Fruit fly (Drosophila melanogaster) whole organism, pupa: Measurements from ENCODE around the gene Ndfip.

ENCODE experiments used
- CG10348 ChIP-seq: fragments of 200-800 bp; sonication (Bioruptor generic); IDR thresholded peaks from 2 replicates; pipeline ENCODE4 v1.3.6; 2022; ENCODE audit warnings: missing biosample characterization, missing genetic modification characterization
- CG12605 ChIP-seq: fragments of 200-800 bp; sonication (Bioruptor generic); IDR thresholded peaks from 2 replicates; pipeline ENCODE4 v1.3.6; 2022; ENCODE audit warnings: missing biosample characterization, missing genetic modification characterization
- CG13204 ChIP-seq: fragments of 200-800 bp; sonication (Bioruptor generic); optimal IDR thresholded peaks from 2 replicates; lab custom pipeline; 2018; ENCODE audit warnings: missing biosample characterization, mild to moderate bottlenecking, missing genetic modification characterization, moderate library complexity
- CG14655 ChIP-seq: fragments of 200-800 bp; sonication (Bioruptor generic); optimal IDR thresholded peaks from 3 replicates; lab custom pipeline; 2017; ENCODE audit warnings: mild to moderate bottlenecking, missing biosample characterization, missing genetic modification reagents, missing genetic modification characterization
- CG15710 ChIP-seq: fragments of 200-800 bp; sonication (Bioruptor generic); optimal IDR thresholded peaks from 2 replicates; lab custom pipeline; 2018; ENCODE audit warnings: missing biosample characterization, mild to moderate bottlenecking, missing genetic modification characterization, moderate library complexity
- CG17806 ChIP-seq: fragments of 200-800 bp; sonication (Bioruptor generic); optimal IDR thresholded peaks from 2 replicates; lab custom pipeline; 2018; ENCODE audit warnings: missing biosample characterization, mild to moderate bottlenecking, missing genetic modification characterization, moderate library complexity
- CG32121 ChIP-seq: fragments of 200-800 bp; sonication (Bioruptor generic); IDR thresholded peaks from 2 replicates; pipeline ENCODE4 v1.3.6; 2022; ENCODE audit warnings: missing biosample characterization, missing genetic modification characterization
- CG34367 ChIP-seq: fragments of 200-800 bp; sonication (Bioruptor generic); optimal IDR thresholded peaks from 2 replicates; lab custom pipeline; 2018; ENCODE audit warnings: missing biosample characterization, mild to moderate bottlenecking, missing genetic modification characterization
- CG4496 ChIP-seq: fragments of 200-800 bp; sonication (Bioruptor generic); IDR thresholded peaks from 3 replicates; pipeline ENCODE4 v1.3.6; 2022; ENCODE audit warnings: missing biosample characterization, missing genetic modification characterization
- CG8159 ChIP-seq: fragments of 200-800 bp; sonication (Bioruptor generic); optimal IDR thresholded peaks from 3 replicates; lab custom pipeline; 2018; ENCODE audit warnings: missing biosample characterization, mild to moderate bottlenecking, missing genetic modification characterization, moderate library complexity
- CG8301 ChIP-seq: fragments of 200-800 bp; sonication (Bioruptor generic); optimal IDR thresholded peaks from 2 replicates; lab custom pipeline; 2018; ENCODE audit warnings: missing biosample characterization, mild to moderate bottlenecking, missing genetic modification characterization
- CG9948 ChIP-seq: fragments of 200-800 bp; sonication (Bioruptor generic); optimal IDR thresholded peaks from 2 replicates; lab custom pipeline; 2018; ENCODE audit warnings: missing biosample characterization, mild to moderate bottlenecking, missing genetic modification characterization, moderate library complexity
- D1 ChIP-seq: fragments of 200-800 bp; sonication (Bioruptor generic); optimal IDR thresholded peaks from 2 replicates; lab custom pipeline; 2018; ENCODE audit warnings: missing biosample characterization, mild to moderate bottlenecking, missing genetic modification characterization, moderate library complexity
- EcR ChIP-seq: fragments of 200-800 bp; sonication (Bioruptor generic); optimal IDR thresholded peaks from 3 replicates; lab custom pipeline; 2019; ENCODE audit warnings: missing biosample characterization, missing genetic modification characterization, mild to moderate bottlenecking, moderate library complexity, missing genetic modification reagents
- Ets98B ChIP-seq: fragments of 200-800 bp; sonication (Bioruptor generic); IDR thresholded peaks from 2 replicates; pipeline ENCODE4 v1.3.6; 2022; ENCODE audit warnings: missing biosample characterization, missing genetic modification characterization
- Pif1A ChIP-seq: fragments of 200-800 bp; sonication (Bioruptor generic); optimal IDR thresholded peaks from 3 replicates; lab custom pipeline; 2016; ENCODE audit warnings: missing biosample characterization, missing genetic modification characterization
- Pif1B ChIP-seq: fragments of 200-800 bp; sonication (Bioruptor generic); optimal IDR thresholded peaks from 3 replicates; lab custom pipeline; 2016; ENCODE audit warnings: missing biosample characterization, missing genetic modification characterization
- Snoo ChIP-seq: fragments of 200-800 bp; sonication (Bioruptor generic); optimal IDR thresholded peaks from 3 replicates; lab custom pipeline; 2017; ENCODE audit warnings: missing biosample characterization, mild to moderate bottlenecking, missing genetic modification characterization, inconsistent platforms
- fd96Ca ChIP-seq: fragments of 200-800 bp; sonication (Bioruptor generic); IDR thresholded peaks from 3 replicates; pipeline ENCODE4 v1.3.6; 2022; ENCODE audit warnings: missing biosample characterization, missing genetic modification characterization
- gl ChIP-seq: fragments of 200-800 bp; sonication (Bioruptor generic); optimal IDR thresholded peaks from 2 replicates; lab custom pipeline; 2018; ENCODE audit warnings: missing biosample characterization, mild to moderate bottlenecking, missing genetic modification characterization
- rn ChIP-seq: fragments of 200-800 bp; sonication (Bioruptor generic); IDR thresholded peaks from 2 replicates; pipeline ENCODE4 v1.3.6; 2022; ENCODE audit warnings: missing biosample characterization, missing genetic modification characterization

Ndfip gene

DNA sequence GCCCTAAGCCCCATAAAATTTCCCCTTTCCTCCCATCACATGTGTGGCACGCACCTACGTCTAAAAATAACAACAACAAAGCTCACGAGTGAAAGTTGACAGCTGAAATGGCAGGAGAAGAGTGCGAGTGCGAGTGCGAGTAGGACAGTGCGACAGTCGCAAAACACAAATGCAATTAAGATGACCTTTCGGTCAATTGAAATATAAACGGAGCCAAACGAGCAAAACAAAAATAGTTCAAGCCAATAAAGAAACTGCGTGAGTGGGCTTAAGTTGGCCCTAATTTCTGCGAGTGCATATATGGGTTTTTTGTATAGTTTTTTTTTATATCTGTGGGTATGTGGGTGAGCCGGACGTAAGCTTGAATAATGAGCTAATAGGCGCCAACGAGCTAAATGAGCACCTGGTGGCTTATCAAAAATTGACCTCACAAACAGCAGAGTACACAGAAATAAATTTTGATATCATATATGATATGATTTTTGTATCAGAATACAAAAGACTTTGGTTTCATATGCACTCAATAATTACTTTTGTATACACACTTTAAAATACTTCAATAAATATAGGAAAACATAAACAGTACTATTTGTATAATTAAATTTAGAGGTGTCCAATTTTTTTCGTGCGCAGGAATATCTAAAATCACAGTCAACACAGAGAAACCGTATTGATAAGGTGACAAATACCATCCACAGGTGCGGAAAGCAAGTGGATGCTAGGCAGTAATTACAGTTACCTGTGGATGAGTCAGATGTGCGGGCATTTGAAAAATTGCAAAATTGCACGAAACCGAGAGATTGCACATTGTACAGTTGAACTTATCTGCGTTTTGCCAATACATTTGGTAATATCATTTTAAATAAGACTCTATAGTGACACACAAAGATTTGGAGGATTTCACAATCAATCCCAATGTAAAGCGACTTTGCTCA lies 2.1 kb downstream of the Ndfip start:
- TF ChIP-seq CG9948 (tag; lab: Kevin White, UChicago), result no peak
- peak; percentile 48 for TF ChIP-seq Ets98B (GFP tag; lab: Robert Waterston, UW)

DNA sequence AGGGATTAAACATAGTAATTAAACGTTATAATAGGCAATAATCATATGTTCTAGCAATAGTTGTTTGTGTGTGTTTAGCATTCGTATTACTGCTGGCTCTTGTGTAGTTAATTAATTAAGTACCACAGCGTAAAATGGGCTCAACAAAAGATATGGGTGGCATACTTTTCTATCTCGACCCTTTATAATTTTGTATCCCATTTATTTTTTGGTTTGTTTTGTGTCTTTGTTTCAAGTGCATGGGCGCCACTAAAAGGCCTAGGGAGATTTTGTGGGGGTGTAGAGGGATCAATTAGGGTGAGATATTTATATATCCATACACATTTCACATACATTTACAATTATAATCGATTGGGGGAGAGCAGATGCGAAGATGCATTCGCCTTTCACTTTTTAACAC lies 6.5 kb downstream of the Ndfip start:
- TF ChIP-seq CG8301 (tag; lab: Kevin White, UChicago) (no peak), CG13204 (GFP tag; lab: Kevin White, UChicago) (no peak), rn (GFP tag; lab: Robert Waterston, UW) (no peak), D1 (tag; lab: Kevin White, UChicago) (no peak), CG14655 (GFP tag; lab: Kevin White, UChicago) (no peak), CG32121 (no peak), CG4496 (GFP tag; lab: Robert Waterston, UW) (no peak), Snoo (tag; lab: Kevin White, UChicago) (no peak), fd96Ca (GFP tag; lab: Robert Waterston, UW) (no peak), CG17806 (no peak), Pif1B (no peak), Ets98B (GFP tag; lab: Robert Waterston, UW) (no peak), CG9948 (tag; lab: Kevin White, UChicago) (no peak), CG10348 (no peak), gl (tag; lab: Kevin White, UChicago) (no peak), EcR (GFP tag; lab: Kevin White, UChicago) (no peak), CG8159 (no peak)

DNA sequence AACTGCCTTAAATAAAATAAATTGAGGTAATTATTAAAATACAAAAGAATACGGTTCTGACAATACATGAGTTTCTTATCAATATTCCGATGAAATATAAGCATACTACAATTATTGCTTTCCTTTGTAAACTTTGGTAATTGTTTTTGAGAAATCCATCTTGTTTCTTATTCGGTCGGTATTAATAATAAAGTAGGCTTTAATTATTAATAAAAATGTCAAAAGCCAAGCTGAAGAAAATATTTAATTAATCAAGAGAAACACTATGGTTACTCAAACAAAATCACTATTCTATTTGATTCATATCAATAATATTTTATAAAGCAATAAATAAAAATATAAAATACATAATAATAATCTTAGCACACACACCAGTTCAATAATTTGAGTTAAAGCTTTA lies 7.4 kb downstream of the Ndfip start, which contains the start of gene CG43085:
CG43085 (minus strand) TSS at position 101 of the 400 bp plus-strand sequence.
- TF ChIP-seq CG4496 (GFP tag; lab: Robert Waterston, UW) (no peak), CG17806 (no peak), CG10348 (no peak), Pif1B (no peak), Ets98B (GFP tag; lab: Robert Waterston, UW) (no peak), gl (tag; lab: Kevin White, UChicago) (no peak), CG15710 (tag; lab: Kevin White, UChicago) (no peak), fd96Ca (GFP tag; lab: Robert Waterston, UW) (no peak), Snoo (tag; lab: Kevin White, UChicago) (no peak), CG13204 (GFP tag; lab: Kevin White, UChicago) (no peak), CG9948 (tag; lab: Kevin White, UChicago) (no peak), CG34367 (tag; lab: Kevin White, UChicago) (no peak), CG32121 (no peak), rn (GFP tag; lab: Robert Waterston, UW) (no peak), CG8301 (tag; lab: Kevin White, UChicago) (no peak)

DNA sequence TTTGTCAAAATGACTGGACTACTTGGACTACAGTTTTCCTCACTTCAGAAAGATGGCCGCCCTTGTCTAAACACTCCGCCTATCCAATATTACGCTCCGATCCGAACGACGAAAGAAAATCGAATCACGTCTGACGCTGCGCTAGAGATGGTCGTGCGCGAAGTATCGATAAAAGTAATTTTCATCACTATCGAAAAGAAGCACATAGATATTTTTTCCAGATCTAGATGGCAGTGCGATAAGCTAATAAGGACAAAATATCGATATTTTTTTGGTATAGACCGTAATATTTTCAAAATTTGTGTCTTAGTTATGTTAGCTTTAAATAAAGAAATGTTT lies 9.2 kb downstream of the Ndfip start, which contains the start of gene Pep:
Pep (minus strand) TSS at position 131 of the 339 bp plus-strand sequence.
- TF ChIP-seq CG14655 (GFP tag; lab: Kevin White, UChicago) (no peak), CG12605 (GFP tag; lab: Robert Waterston, UW) (0 out of 2 replicates have a peak, but pooled peaks have one; percentile 23), CG34367 (tag; lab: Kevin White, UChicago) (no peak), CG32121 (no peak), CG8301 (tag; lab: Kevin White, UChicago) (no peak), CG9948 (tag; lab: Kevin White, UChicago) (peak; percentile 5), D1 (tag; lab: Kevin White, UChicago) (peak; percentile 51), CG17806 (peak; percentile 17), Pif1B (no peak), CG4496 (GFP tag; lab: Robert Waterston, UW) (no peak), CG15710 (tag; lab: Kevin White, UChicago) (peak; percentile 3), Snoo (tag; lab: Kevin White, UChicago) (no peak), Ets98B (GFP tag; lab: Robert Waterston, UW) (peak; percentile 9; the same call in 1 of the 2 replicates), CG10348 (no peak), CG13204 (GFP tag; lab: Kevin White, UChicago) (no peak), Pif1A (GFP tag; lab: Kevin White, UChicago) (no peak), CG8159 (no peak), EcR (GFP tag; lab: Kevin White, UChicago) (no peak), fd96Ca (GFP tag; lab: Robert Waterston, UW) (no peak), gl (tag; lab: Kevin White, UChicago) (no peak)
- TF ChIP-seq, all 21 proteins: peak for 6

DNA sequence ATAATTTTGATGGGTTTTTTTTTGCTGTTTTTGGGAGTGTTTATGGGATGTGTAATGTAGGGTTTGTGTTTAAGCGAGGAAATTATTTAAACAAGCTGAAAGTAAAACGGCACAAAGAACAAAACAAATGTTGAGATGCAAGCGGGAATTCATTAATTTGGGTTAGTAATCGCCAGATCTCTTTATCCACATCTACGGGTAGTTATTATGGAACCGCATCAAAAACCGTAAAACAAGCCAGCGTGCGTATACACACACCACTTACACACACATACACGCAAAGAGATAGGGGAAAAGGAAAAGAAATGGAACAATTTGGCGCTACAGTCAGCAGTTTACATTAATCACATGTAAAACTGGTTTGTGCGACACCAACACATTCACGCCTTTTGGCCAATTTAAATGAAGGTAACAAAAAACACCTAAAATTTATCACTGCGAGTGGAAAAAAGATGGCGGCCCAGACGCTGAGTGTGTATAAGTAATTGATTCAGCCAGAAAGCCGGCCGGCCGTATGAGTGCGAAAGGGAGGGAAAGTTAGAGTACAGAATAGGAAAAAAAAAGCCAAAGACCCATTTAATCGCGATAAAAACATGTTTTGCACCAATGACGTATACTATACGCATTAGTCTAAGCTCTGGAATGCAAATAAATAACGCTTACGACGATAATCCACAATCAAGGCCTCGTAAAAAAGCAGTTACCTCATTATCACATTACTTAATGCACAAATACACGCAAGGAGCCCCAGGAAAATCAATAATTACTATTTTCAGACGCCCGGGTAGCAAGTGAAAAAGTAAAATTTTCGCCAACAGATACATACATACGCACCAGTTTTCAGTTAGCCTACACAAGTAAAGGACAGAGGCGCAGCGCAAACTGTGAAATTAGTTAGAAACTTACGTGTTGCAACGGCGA lies 9.8 kb downstream of the Ndfip start:
- TF ChIP-seq rn (GFP tag; lab: Robert Waterston, UW), result no peak
- TF ChIP-seq Pif1B, result no peak
- TF ChIP-seq Ets98B (GFP tag; lab: Robert Waterston, UW), result 0 out of 2 replicates have a peak, but pooled peaks have one; percentile 5
- no peak for TF ChIP-seq fd96Ca (GFP tag; lab: Robert Waterston, UW)
- peak; percentile 28 for TF ChIP-seq gl (tag; lab: Kevin White, UChicago)
- TF ChIP-seq CG15710 (tag; lab: Kevin White, UChicago), result no peak
- no peak for TF ChIP-seq CG9948 (tag; lab: Kevin White, UChicago)
- peak; percentile 43 for TF ChIP-seq EcR (GFP tag; lab: Kevin White, UChicago)
- peak; percentile 22; the same call in 1 of the 2 replicates for TF ChIP-seq CG32121
